Fruit fly (Drosophila melanogaster) whole organism, embryonic: Measurements from ENCODE around the gene CG11294.
A peak's percentile ranks its signal among the peaks of the same experiment; 100 is the strongest.

Source experiments
- Ada2b ChIP-seq: fragments of 200-800 bp; sonication (Bioruptor generic); IDR thresholded peaks from 2 replicates; pipeline ENCODE4 v1.3.6; 2022; ENCODE audit warnings: missing biosample characterization, missing genetic modification characterization
- Adf1 ChIP-seq: fragments of 200-800 bp; sonication (Bioruptor generic); IDR thresholded peaks from 2 replicates; pipeline ENCODE4 v1.3.6; 2022; ENCODE audit warnings: missing biosample characterization, missing genetic modification characterization
- Atf6 ChIP-seq: fragments of 200-800 bp; sonication (Bioruptor generic); IDR thresholded peaks from 2 replicates; pipeline ENCODE4 v1.3.6; 2022; ENCODE audit warnings: missing biosample characterization, missing genetic modification characterization
- B-H2 ChIP-seq: fragments of 200-800 bp; sonication (Bioruptor generic); optimal IDR thresholded peaks from 2 replicates; lab custom pipeline; 2018; ENCODE audit warnings: missing biosample characterization, mild to moderate bottlenecking, missing genetic modification characterization
- CG10267 ChIP-seq: fragments of 200-800 bp; sonication (Bioruptor generic); optimal IDR thresholded peaks from 2 replicates; lab custom pipeline; 2018; ENCODE audit warnings: missing biosample characterization, mild to moderate bottlenecking, missing genetic modification characterization, moderate library complexity
- CG10462 ChIP-seq: fragments of 200-800 bp; sonication (Bioruptor generic); optimal IDR thresholded peaks from 2 replicates; lab custom pipeline; 2016; ENCODE audit warnings: missing biosample characterization, missing genetic modification characterization
- CG10959 ChIP-seq: fragments of 200-800 bp; sonication (Bioruptor generic); IDR thresholded peaks from 2 replicates; pipeline ENCODE4 v1.3.6; 2022; ENCODE audit warnings: missing biosample characterization, missing genetic modification characterization
- CG15269 ChIP-seq: fragments of 200-800 bp; sonication (Bioruptor generic); optimal IDR thresholded peaks from 2 replicates; lab custom pipeline; 2018; ENCODE audit warnings: missing biosample characterization, mild to moderate bottlenecking, missing genetic modification characterization, moderate library complexity
- CG15696 ChIP-seq: fragments of 200-800 bp; sonication (Bioruptor generic); optimal IDR thresholded peaks from 2 replicates; lab custom pipeline; 2019; ENCODE audit warnings: missing biosample characterization, mild to moderate bottlenecking, missing genetic modification characterization, moderate library complexity
- CG16863 ChIP-seq: fragments of 200-800 bp; sonication (Bioruptor generic); optimal IDR thresholded peaks from 3 replicates; lab custom pipeline; 2016; ENCODE audit warnings: missing biosample characterization, missing genetic modification characterization
- CG2120 ChIP-seq: fragments of 200-800 bp; sonication (Bioruptor generic); optimal IDR thresholded peaks from 3 replicates; lab custom pipeline; 2016; ENCODE audit warnings: missing biosample characterization, missing genetic modification characterization
- CG2129 ChIP-seq: fragments of 200-800 bp; sonication (Bioruptor generic); IDR thresholded peaks from 2 replicates; pipeline ENCODE4 v1.3.6; 2022; ENCODE audit warnings: missing biosample characterization, missing genetic modification characterization; ENCODE audit not compliant: partially characterized antibody
- CG2202 ChIP-seq: fragments of 200-800 bp; sonication (Bioruptor generic); optimal IDR thresholded peaks from 2 replicates; lab custom pipeline; 2018; ENCODE audit warnings: missing biosample characterization, mild to moderate bottlenecking, missing genetic modification characterization
- CG2875 ChIP-seq: fragments of 200-800 bp; sonication (Bioruptor generic); optimal IDR thresholded peaks from 2 replicates; lab custom pipeline; 2017; ENCODE audit warnings: missing biosample characterization, mild to moderate bottlenecking, missing genetic modification characterization, missing genetic modification reagents
- CG32767 ChIP-seq: fragments of 200-800 bp; sonication (Bioruptor generic); IDR thresholded peaks from 2 replicates; pipeline ENCODE4 v1.3.6; 2022; ENCODE audit warnings: missing biosample characterization, missing genetic modification characterization
- CG43689 ChIP-seq: fragments of 200-800 bp; sonication (Bioruptor generic); IDR thresholded peaks from 2 replicates; pipeline ENCODE4 v1.3.6; 2022; ENCODE audit warnings: missing biosample characterization, missing genetic modification characterization
- CG4404 ChIP-seq: fragments of 200-800 bp; sonication (Bioruptor generic); IDR thresholded peaks from 2 replicates; pipeline ENCODE4 v1.3.6; 2022; ENCODE audit warnings: missing biosample characterization, missing genetic modification characterization
- CG4854 ChIP-seq: fragments of 200-800 bp; sonication (Bioruptor generic); optimal IDR thresholded peaks from 2 replicates; lab custom pipeline; 2016; ENCODE audit warnings: missing biosample characterization, missing genetic modification characterization, inconsistent platforms
- CG6175 ChIP-seq: fragments of 200-800 bp; sonication (Bioruptor generic); IDR thresholded peaks from 3 replicates; pipeline ENCODE4 v1.3.6; 2022; ENCODE audit warnings: missing biosample characterization, missing genetic modification characterization
- CG6272 ChIP-seq: fragments of 200-800 bp; sonication (Bioruptor generic); IDR thresholded peaks from 2 replicates; pipeline ENCODE4 v1.3.6; 2022; ENCODE audit warnings: missing biosample characterization, missing genetic modification characterization
- CG8924 ChIP-seq: fragments of 200-800 bp; optimal IDR thresholded peaks from 3 replicates; lab custom pipeline; 2019; ENCODE audit warnings: missing biosample characterization, mild to moderate bottlenecking, missing genetic modification characterization, moderate library complexity
- CG9609 ChIP-seq: fragments of 200-800 bp; sonication (Bioruptor generic); optimal IDR thresholded peaks from 3 replicates; lab custom pipeline; 2016; ENCODE audit warnings: missing biosample characterization, missing genetic modification characterization
- CG9932 ChIP-seq: fragments of 200-800 bp; sonication (Bioruptor generic); IDR thresholded peaks from 2 replicates; pipeline ENCODE4 v1.3.6; 2022; ENCODE audit warnings: missing biosample characterization, missing genetic modification characterization
- CTCF ChIP-seq: fragments of 200-800 bp; sonication (Bioruptor generic); optimal IDR thresholded peaks from 2 replicates; lab custom pipeline; 2017; ENCODE audit warnings: missing biosample characterization, mild to moderate bottlenecking, missing genetic modification characterization, moderate library complexity
- Dek ChIP-seq: fragments of 200-800 bp; sonication (Bioruptor generic); optimal IDR thresholded peaks from 3 replicates; lab custom pipeline; 2019; ENCODE audit warnings: missing biosample characterization, mild to moderate bottlenecking, missing genetic modification characterization, moderate library complexity
- Mrtf ChIP-seq: fragments of 200-800 bp; sonication (Bioruptor generic); IDR thresholded peaks from 3 replicates; pipeline ENCODE4 v1.3.6; 2022; ENCODE audit warnings: missing biosample characterization, missing genetic modification characterization
- NfI ChIP-seq: fragments of 200-800 bp; sonication (Bioruptor generic); optimal IDR thresholded peaks from 3 replicates; lab custom pipeline; 2018; ENCODE audit warnings: missing biosample characterization, mild to moderate bottlenecking, missing genetic modification characterization, moderate library complexity
- Sox100B ChIP-seq: fragments of 200-800 bp; sonication (Bioruptor generic); optimal IDR thresholded peaks from 3 replicates; lab custom pipeline; 2018; ENCODE audit warnings: missing biosample characterization, mild to moderate bottlenecking, missing genetic modification characterization
- Sox102F ChIP-seq: fragments of 200-800 bp; sonication (Bioruptor generic); optimal IDR thresholded peaks from 2 replicates; lab custom pipeline; 2018; ENCODE audit warnings: missing biosample characterization, mild to moderate bottlenecking, missing genetic modification characterization, moderate library complexity
- Sry-β ChIP-seq: fragments of 200-800 bp; sonication (Bioruptor generic); optimal IDR thresholded peaks from 2 replicates; lab custom pipeline; 2018; ENCODE audit warnings: missing biosample characterization, mild to moderate bottlenecking, missing genetic modification characterization, moderate library complexity
- ac ChIP-seq: fragments of 200-800 bp; sonication (Bioruptor generic); optimal IDR thresholded peaks from 3 replicates; lab custom pipeline; 2017; ENCODE audit warnings: missing biosample characterization, mild to moderate bottlenecking, missing genetic modification characterization
- amos ChIP-seq: fragments of 200-800 bp; sonication (Bioruptor generic); IDR thresholded peaks from 2 replicates; pipeline ENCODE4 v1.3.6; 2022; ENCODE audit warnings: missing biosample characterization, missing genetic modification characterization; ENCODE audit not compliant: partially characterized antibody
- br ChIP-seq: fragments of >200 bp; optimal IDR thresholded peaks from 2 replicates; lab custom pipeline; 2017
- caup ChIP-seq: fragments of 200-800 bp; sonication (Bioruptor generic); optimal IDR thresholded peaks from 3 replicates; lab custom pipeline; 2017; ENCODE audit warnings: missing biosample characterization, mild to moderate bottlenecking, missing genetic modification characterization, moderate library complexity; ENCODE audit not compliant: severe bottlenecking
- crol ChIP-seq: fragments of 200-800 bp; sonication (Bioruptor generic); IDR thresholded peaks from 2 replicates; pipeline ENCODE4 v1.3.6; 2022; ENCODE audit warnings: missing biosample characterization, missing genetic modification characterization
- da ChIP-seq: fragments of 200-800 bp; sonication (Bioruptor generic); optimal IDR thresholded peaks from 2 replicates; lab custom pipeline; 2016; ENCODE audit warnings: missing biosample characterization, missing genetic modification characterization
- exex ChIP-seq: fragments of 200-800 bp; sonication (Bioruptor generic); optimal IDR thresholded peaks from 4 replicates; lab custom pipeline; 2018; ENCODE audit warnings: missing biosample characterization, mild to moderate bottlenecking, missing genetic modification characterization, moderate library complexity
- fd3F ChIP-seq: fragments of 200-800 bp; sonication (Bioruptor generic); optimal IDR thresholded peaks from 2 replicates; lab custom pipeline; 2018; ENCODE audit warnings: missing biosample characterization, mild to moderate bottlenecking, missing genetic modification characterization, moderate library complexity
- fu2 ChIP-seq: fragments of 200-800 bp; sonication (Bioruptor generic); optimal IDR thresholded peaks from 2 replicates; lab custom pipeline; 2016; ENCODE audit warnings: missing biosample characterization, missing genetic modification characterization
- kni ChIP-seq: fragments of 200-800 bp; sonication (Bioruptor generic); optimal IDR thresholded peaks from 3 replicates; lab custom pipeline; 2017; ENCODE audit warnings: mild to moderate bottlenecking, missing biosample characterization, missing genetic modification reagents, missing genetic modification characterization
- luna ChIP-seq: fragments of 200-800 bp; sonication (Bioruptor generic); optimal IDR thresholded peaks from 2 replicates; lab custom pipeline; 2016; ENCODE audit warnings: missing biosample characterization, missing genetic modification characterization
- mam ChIP-seq: fragments of 200-800 bp; sonication (Bioruptor generic); optimal IDR thresholded peaks from 3 replicates; lab custom pipeline; 2016; ENCODE audit warnings: missing biosample characterization, missing genetic modification characterization
- odd ChIP-seq: fragments of 200-800 bp; sonication (Bioruptor generic); optimal IDR thresholded peaks from 2 replicates; lab custom pipeline; 2017; ENCODE audit warnings: missing biosample characterization, mild to moderate bottlenecking, missing genetic modification characterization
- p53 ChIP-seq: fragments of 200-800 bp; sonication (Bioruptor generic); optimal IDR thresholded peaks from 2 replicates; lab custom pipeline; 2016; ENCODE audit warnings: missing biosample characterization, missing genetic modification characterization
- prd ChIP-seq, 3 experiments: fragments of >200 bp in 2 of 3; fragments of 200-800 bp in 1 of 3; sonication (Bioruptor generic) in 1 of 3; optimal IDR thresholded peaks in 2 of 3; IDR thresholded peaks in 1 of 3; 2 replicates in 2 of 3; 3 replicates in 1 of 3; pipeline versions ENCODE4 v1.3.6 to Lab custom; 2017 to 2022; ENCODE audit warnings: missing biosample characterization in 1 of 3, missing genetic modification characterization in 1 of 3
- sna ChIP-seq: fragments of 200-800 bp; sonication (Bioruptor generic); IDR thresholded peaks from 2 replicates; pipeline ENCODE4 v1.3.6; 2022; ENCODE audit warnings: missing biosample characterization, missing genetic modification characterization; ENCODE audit not compliant: partially characterized antibody
- sob ChIP-seq: fragments of 200-800 bp; sonication (Bioruptor generic); IDR thresholded peaks from 2 replicates; pipeline ENCODE4 v1.3.6; 2022; ENCODE audit warnings: missing biosample characterization, missing genetic modification characterization
- ttk ChIP-seq: fragments of 200-800 bp; sonication (Bioruptor generic); IDR thresholded peaks from 2 replicates; pipeline ENCODE4 v2.1.2; 2022; ENCODE audit warnings: missing biosample characterization, missing genetic modification characterization
- tup ChIP-seq: fragments of 200-800 bp; sonication (Bioruptor generic); optimal IDR thresholded peaks from 2 replicates; lab custom pipeline; 2016; ENCODE audit warnings: missing biosample characterization, mild to moderate bottlenecking, missing genetic modification characterization, moderate library complexity
- zen2 ChIP-seq: fragments of 200-800 bp; sonication (Bioruptor generic); IDR thresholded peaks from 3 replicates; pipeline ENCODE4 v1.3.6; 2022; ENCODE audit warnings: missing biosample characterization, missing genetic modification characterization; ENCODE audit not compliant: partially characterized antibody

Gene CG11294

DNA sequence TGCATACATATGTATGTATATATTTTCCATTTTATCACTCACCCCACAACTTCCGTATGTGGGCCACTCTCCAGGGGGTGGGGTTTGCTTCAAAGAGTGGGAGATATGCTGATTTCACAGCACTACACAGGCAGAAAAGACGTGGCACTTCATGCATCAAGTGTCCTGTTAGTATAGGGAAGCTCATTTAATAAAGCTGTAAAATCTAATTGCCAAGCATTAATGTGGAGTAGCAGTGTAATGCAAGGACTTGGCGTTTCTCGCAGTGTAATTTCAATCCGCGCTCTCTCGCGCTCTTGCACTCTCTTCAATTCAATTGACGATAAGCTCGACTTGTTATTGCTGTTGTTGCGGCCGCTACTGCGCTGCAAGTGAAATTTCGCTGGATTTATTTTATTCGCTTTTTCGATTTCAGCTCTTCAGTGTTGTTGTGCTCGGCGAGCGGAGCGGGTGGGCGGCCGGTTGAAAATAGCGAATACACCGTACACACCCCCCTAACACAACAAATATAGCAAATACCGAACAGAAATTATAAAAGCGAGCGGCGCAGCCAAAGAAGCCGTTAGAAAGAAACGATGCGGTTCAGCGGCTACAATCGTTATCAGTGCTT lies 15.9 kb upstream of the CG11294 start, which contains the start of gene Hexo2 (continued):
- TF ChIP-seq NfI (GFP tag; lab: Kevin White, UChicago) (peak; percentile 91), CG2120 (GFP tag; lab: Kevin White, UChicago) (peak; percentile 82), caup (GFP tag; lab: Kevin White, UChicago) (peak; percentile 81), CG15269 (tag; lab: Kevin White, UChicago) (peak; percentile 88), ac (GFP tag; lab: Kevin White, UChicago) (peak; percentile 54), exex (peak; percentile 26), CG10462 (GFP tag; lab: Kevin White, UChicago) (peak; percentile 92), prd (optimal IDR thresholded peaks at IDR 0.05; lab: Kevin White, UChicago) (no peak), prd (GFP tag; IDR thresholded peaks at IDR 0.05; lab: Robert Waterston, UW) (peak; percentile 97), br (lab: Kevin White, UChicago) (no peak), Sox102F (peak; percentile 97), CTCF (GFP tag; lab: Kevin White, UChicago) (peak; percentile 50), mam (GFP tag; lab: Kevin White, UChicago) (peak; percentile 88), amos (no peak), CG6272 (peak; percentile 92), CG10959 (GFP tag; lab: Robert Waterston, UW) (peak; percentile 94), CG8924 (tag; lab: Kevin White, UChicago) (peak; percentile 89), CG43689 (peak; percentile 88), sob (GFP tag; lab: Robert Waterston, UW) (peak; percentile 94), tup (GFP tag; lab: Kevin White, UChicago) (peak; percentile 85), CG9609 (peak; percentile 91), kni (GFP tag; lab: Kevin White, UChicago) (peak; percentile 59), Sox100B (GFP tag; lab: Kevin White, UChicago) (peak; percentile 89), CG9932 (GFP tag; lab: Robert Waterston, UW) (peak; percentile 60), fd3F (GFP tag; lab: Kevin White, UChicago) (peak; percentile 65), CG4404 (GFP tag; lab: Robert Waterston, UW) (peak; percentile 83), da (peak; percentile 85), Mrtf (peak; percentile 95), CG2129 (GFP tag; lab: Robert Waterston, UW) (no peak), CG6175 (peak; percentile 81), CG2202 (tag; lab: Kevin White, UChicago) (peak; percentile 83), ttk (GFP tag; lab: Robert Waterston, UW) (peak; percentile 98), CG16863 (peak; percentile 96), CG15696 (tag; lab: Kevin White, UChicago) (peak; percentile 76), Ada2b (GFP tag; lab: Robert Waterston, UW) (peak; percentile 93), luna (GFP tag; lab: Kevin White, UChicago) (peak; percentile 78), Sry-β (GFP tag; lab: Kevin White, UChicago) (peak; percentile 44), CG32767 (GFP tag; lab: Robert Waterston, UW) (peak; percentile 91), Dek (peak; percentile 85), sna (no peak), CG4854 (GFP tag; lab: Kevin White, UChicago) (peak; percentile 86), CG10267 (tag; lab: Kevin White, UChicago) (peak; percentile 81), fu2 (GFP tag; lab: Kevin White, UChicago) (peak; percentile 79), p53 (GFP tag; lab: Kevin White, UChicago) (peak; percentile 82), crol (GFP tag; lab: Robert Waterston, UW) (peak; percentile 72), Atf6 (GFP tag; lab: Robert Waterston, UW) (peak; percentile 86), zen2 (GFP tag; lab: Robert Waterston, UW) (no peak), odd (GFP tag; lab: Kevin White, UChicago) (peak; percentile 82), CG2875 (GFP tag; lab: Kevin White, UChicago) (peak; percentile 95), B-H2 (GFP tag; lab: Kevin White, UChicago) (no peak), Adf1 (GFP tag; lab: Robert Waterston, UW) (no peak)
